ENCODE assay signal across 1 fruit fly cellular context in genomic region chr3L:19092125-19093058, dm6.
TF ChIP-seq lines count a peak whose summit lies in the region.

TSS of gene MESR6 (plus strand) at chr3L:19092670.

TF ChIP-seq in whole organism, embryonic, 481 proteins besides CTCF, POLR2A, EP300 and RAD21 (continued from another document):
- peak; percentile 52 for TF ChIP-seq CG10267 (tag; optimal IDR thresholded peaks at IDR 0.05; lab: Kevin White, UChicago)
- TF ChIP-seq ftz-f1 (GFP tag; optimal IDR thresholded peaks at IDR 0.05; lab: Kevin White, UChicago) = peak; percentile 16
- peak; percentile 56 for TF ChIP-seq nmo (GFP tag; optimal IDR thresholded peaks at IDR 0.05; lab: Kevin White, UChicago)
- peak; percentile 47 for TF ChIP-seq CoRest (tag; optimal IDR thresholded peaks at IDR 0.05; lab: Kevin White, UChicago)
- peak; percentile 41 for TF ChIP-seq CG30020 (tag; optimal IDR thresholded peaks at IDR 0.05; lab: Kevin White, UChicago)
- no peak for TF ChIP-seq CG3838 (GFP tag; optimal IDR thresholded peaks at IDR 0.05; lab: Kevin White, UChicago)
- TF ChIP-seq CG7271 (tag; optimal IDR thresholded peaks at IDR 0.05; lab: Kevin White, UChicago) = no peak
- peak; percentile 17; the same call in 1 of the 3 replicates for TF ChIP-seq CG14050 (GFP tag; IDR thresholded peaks at IDR 0.05; lab: Robert Waterston, UW)
- TF ChIP-seq CG18619 (GFP tag; optimal IDR thresholded peaks at IDR 0.05; lab: Kevin White, UChicago) = peak; percentile 41
- TF ChIP-seq ash1 (GFP tag; optimal IDR thresholded peaks at IDR 0.05; lab: Kevin White, UChicago) = no peak
- TF ChIP-seq sc (optimal IDR thresholded peaks at IDR 0.05; lab: Kevin White, UChicago) = no peak
- no peak for TF ChIP-seq sc (GFP tag; optimal IDR thresholded peaks at IDR 0.05; lab: Kevin White, UChicago)
- TF ChIP-seq ato (GFP tag; IDR thresholded peaks at IDR 0.05; lab: Robert Waterston, UW; ENCODE audit: partially characterized antibody) = peak; percentile 58
- TF ChIP-seq CG17385 (GFP tag; optimal IDR thresholded peaks at IDR 0.05; lab: Kevin White, UChicago) = peak; percentile 33
- peak; percentile 58; the same call in 1 of the 2 replicates for TF ChIP-seq E2f2 (GFP tag; IDR thresholded peaks at IDR 0.05; lab: Robert Waterston, UW)
- TF ChIP-seq dysf (GFP tag; IDR thresholded peaks at IDR 0.05; lab: Robert Waterston, UW) = no peak; the same call in 2 of the 3 replicates
- peak; percentile 89 for TF ChIP-seq D19A (tag; optimal IDR thresholded peaks at IDR 0.05; lab: Kevin White, UChicago)
- no peak for TF ChIP-seq CG16815 (GFP tag; optimal IDR thresholded peaks at IDR 0.05; lab: Kevin White, UChicago)
- TF ChIP-seq MESR4 (GFP tag; optimal IDR thresholded peaks at IDR 0.05; lab: Kevin White, UChicago) = peak; percentile 84
- no peak for TF ChIP-seq CG2199 (GFP tag; IDR thresholded peaks at IDR 0.05; lab: Robert Waterston, UW)
- peak in 1 of 2 experiments; percentile 19 for TF ChIP-seq dpn (GFP tag; optimal IDR thresholded peaks at IDR 0.05; lab: Kevin White, UChicago)
- peak; percentile 28; the same call in 1 of the 2 replicates for TF ChIP-seq CG31441 (GFP tag; IDR thresholded peaks at IDR 0.05; lab: Robert Waterston, UW)
- TF ChIP-seq phol (tag; optimal IDR thresholded peaks at IDR 0.05; lab: Kevin White, UChicago) = peak; percentile 60
- peak; percentile 81 to 98 for TF ChIP-seq crp (GFP tag; optimal IDR thresholded peaks at IDR 0.05; lab: Kevin White, UChicago)
- peak; percentile 13 for TF ChIP-seq CG10209 (GFP tag; optimal IDR thresholded peaks at IDR 0.05; lab: Kevin White, UChicago)
- TF ChIP-seq Hr51 (GFP tag; optimal IDR thresholded peaks at IDR 0.05; lab: Kevin White, UChicago) = peak in 1 of 2 experiments; percentile 61
- TF ChIP-seq CG6813 (GFP tag; optimal IDR thresholded peaks at IDR 0.05; lab: Kevin White, UChicago) = no peak
- peak; percentile 84 for TF ChIP-seq CG6791 (GFP tag; IDR thresholded peaks at IDR 0.05; lab: Robert Waterston, UW; ENCODE audit: partially characterized antibody)
- TF ChIP-seq bowl (GFP tag; IDR thresholded peaks at IDR 0.05; lab: Robert Waterston, UW) = peak; percentile 45; the same call in 1 of the 2 replicates
- TF ChIP-seq CG2120 (GFP tag; optimal IDR thresholded peaks at IDR 0.05; lab: Kevin White, UChicago) = peak; percentile 14
- TF ChIP-seq Bgb (GFP tag; IDR thresholded peaks at IDR 0.05; lab: Robert Waterston, UW; ENCODE audit: partially characterized antibody) = peak; percentile 85
- TF ChIP-seq CG15601 (tag; optimal IDR thresholded peaks at IDR 0.05; lab: Kevin White, UChicago) = peak; percentile 58
- peak; percentile 46 for TF ChIP-seq YL-1 (GFP tag; optimal IDR thresholded peaks at IDR 0.05; lab: Kevin White, UChicago)
- TF ChIP-seq Sox102F (GFP tag; optimal IDR thresholded peaks at IDR 0.05; lab: Kevin White, UChicago) = peak; percentile 58
- TF ChIP-seq TFAM (GFP tag; optimal IDR thresholded peaks at IDR 0.05; lab: Kevin White, UChicago) = no peak
- TF ChIP-seq vnd (GFP tag; IDR thresholded peaks at IDR 0.05; lab: Robert Waterston, UW; ENCODE audit: partially characterized antibody) = peak; percentile 49; the same call in 2 of the 3 replicates
- TF ChIP-seq knrl (GFP tag; IDR thresholded peaks at IDR 0.05; lab: Robert Waterston, UW; ENCODE audit: partially characterized antibody) = peak; percentile 81
- TF ChIP-seq BEAF-32 (GFP tag; optimal IDR thresholded peaks at IDR 0.05; lab: Kevin White, UChicago) = peak; percentile 92
- no peak for TF ChIP-seq CG4424 (GFP tag; optimal IDR thresholded peaks at IDR 0.05; lab: Kevin White, UChicago)
- TF ChIP-seq Atf6 (GFP tag; IDR thresholded peaks at IDR 0.05; lab: Robert Waterston, UW) = peak; percentile 45; the same call in 1 of the 2 replicates
- peak; percentile 83 for TF ChIP-seq hbn (GFP tag; IDR thresholded peaks at IDR 0.05; lab: Robert Waterston, UW; ENCODE audit: partially characterized antibody)
- TF ChIP-seq wdn (GFP tag; IDR thresholded peaks at IDR 0.05; lab: Robert Waterston, UW) = no peak
- TF ChIP-seq grau (tag; optimal IDR thresholded peaks at IDR 0.05; lab: Kevin White, UChicago) = peak; percentile 39
- TF ChIP-seq CG2678 (tag; optimal IDR thresholded peaks at IDR 0.05; lab: Kevin White, UChicago) = peak; percentile 33
- no peak for TF ChIP-seq Vsx1 (GFP tag; optimal IDR thresholded peaks at IDR 0.05; lab: Kevin White, UChicago)
- no peak for TF ChIP-seq al (GFP tag; IDR thresholded peaks at IDR 0.05; lab: Robert Waterston, UW)
- TF ChIP-seq Ssrp (tag; optimal IDR thresholded peaks at IDR 0.05; lab: Kevin White, UChicago) = peak; percentile 11
- TF ChIP-seq unc-4 (GFP tag; IDR thresholded peaks at IDR 0.05; lab: Robert Waterston, UW; ENCODE audit: partially characterized antibody) = peak; percentile 85
- TF ChIP-seq hb (GFP tag; IDR thresholded peaks at IDR 0.05; lab: Robert Waterston, UW; ENCODE audit: partially characterized antibody) = peak; percentile 47
- peak; percentile 85 for TF ChIP-seq Opbp (GFP tag; IDR thresholded peaks at IDR 0.05; lab: Robert Waterston, UW; ENCODE audit: partially characterized antibody)
- peak; percentile 61 for TF ChIP-seq gem (tag; optimal IDR thresholded peaks at IDR 0.05; lab: Kevin White, UChicago)
- peak; percentile 21 for TF ChIP-seq lbe (GFP tag; optimal IDR thresholded peaks at IDR 0.05; lab: Kevin White, UChicago)
- no peak for TF ChIP-seq disco-r (GFP tag; optimal IDR thresholded peaks at IDR 0.05; lab: Kevin White, UChicago)
- TF ChIP-seq Hmr (GFP tag; optimal IDR thresholded peaks at IDR 0.05; lab: Kevin White, UChicago) = no peak
- peak; percentile 78 for TF ChIP-seq HLH4C (GFP tag; IDR thresholded peaks at IDR 0.05; lab: Robert Waterston, UW; ENCODE audit: partially characterized antibody)
- TF ChIP-seq stc (GFP tag; IDR thresholded peaks at IDR 0.05; lab: Robert Waterston, UW) = 0 out of 2 replicates have a peak, but pooled peaks have one; percentile 23
- TF ChIP-seq CG11504 (tag; optimal IDR thresholded peaks at IDR 0.05; lab: Kevin White, UChicago) = peak; percentile 52
- peak; percentile 61 for TF ChIP-seq gro (GFP tag; optimal IDR thresholded peaks at IDR 0.05; lab: Kevin White, UChicago)
- no peak for TF ChIP-seq CG8290 (GFP tag; optimal IDR thresholded peaks at IDR 0.05; lab: Kevin White, UChicago)
- TF ChIP-seq CG8290 (tag; optimal IDR thresholded peaks at IDR 0.05; lab: Kevin White, UChicago) = peak in 1 of 2 experiments; percentile 68
- peak in 1 of 2 experiments; percentile 24 for TF ChIP-seq insv (GFP tag; optimal IDR thresholded peaks at IDR 0.05; lab: Kevin White, UChicago)
- peak; percentile 3; the same call in 1 of the 2 replicates for TF ChIP-seq CG9932 (GFP tag; IDR thresholded peaks at IDR 0.05; lab: Robert Waterston, UW)
- peak; percentile 43; the same call in 1 of the 2 replicates for TF ChIP-seq CG42726 (GFP tag; IDR thresholded peaks at IDR 0.05; lab: Robert Waterston, UW; ENCODE audit: partially characterized antibody)
- no peak for TF ChIP-seq CG12744 (GFP tag; optimal IDR thresholded peaks at IDR 0.05; lab: Kevin White, UChicago)
- TF ChIP-seq Dek (tag; optimal IDR thresholded peaks at IDR 0.05; lab: Kevin White, UChicago) = peak; percentile 63
- TF ChIP-seq tll (GFP tag; optimal IDR thresholded peaks at IDR 0.05; lab: Kevin White, UChicago) = peak in 1 of 2 experiments; percentile 12
- no peak for TF ChIP-seq CG4328 (GFP tag; optimal IDR thresholded peaks at IDR 0.05; lab: Kevin White, UChicago)
- TF ChIP-seq CG11456 (GFP tag; IDR thresholded peaks at IDR 0.05; lab: Robert Waterston, UW) = 0 out of 3 replicates have a peak, but pooled peaks have one; percentile 65
- TF ChIP-seq Deaf1 (tag; optimal IDR thresholded peaks at IDR 0.05; lab: Kevin White, UChicago) = peak; percentile 20
- no peak for TF ChIP-seq org-1 (GFP tag; optimal IDR thresholded peaks at IDR 0.05; lab: Kevin White, UChicago)
- no peak for TF ChIP-seq CG12071 (GFP tag; optimal IDR thresholded peaks at IDR 0.05; lab: Kevin White, UChicago)
- peak; percentile 69 for TF ChIP-seq CG14710 (tag; optimal IDR thresholded peaks at IDR 0.05; lab: Kevin White, UChicago)
- no peak for TF ChIP-seq HLH3B (GFP tag; IDR thresholded peaks at IDR 0.05; lab: Robert Waterston, UW)
